Worm (Caenorhabditis elegans) whole organism, L1 larva: ENCODE measurements around the gene ugt-22.

ENCODE experiments used
- F16B12.6 ChIP-seq: fragments of 150-350 bp; optimal IDR thresholded peaks from 2 replicates; lab custom pipeline; 2014; ENCODE audit warnings: missing biosample characterization, missing genetic modification characterization
- Y116A8C.19 ChIP-seq: sonication (generic microtip); optimal IDR thresholded peaks from 2 replicates; lab custom pipeline; 2016; ENCODE audit warnings: missing compliant biosample characterization, missing genetic modification characterization, borderline replicate concordance
- alr-1 ChIP-seq: fragments of 200-800 bp; sonication (Bioruptor generic); optimal IDR thresholded peaks from 2 replicates; lab custom pipeline; 2018; ENCODE audit warnings: borderline replicate concordance, mild to moderate bottlenecking, missing genetic modification characterization, missing compliant biosample characterization
- blmp-1 ChIP-seq: fragments of 150-350 bp; optimal IDR thresholded peaks from 2 replicates; lab custom pipeline; 2014; ENCODE audit warnings: missing biosample characterization, missing genetic modification characterization
- ceh-82 ChIP-seq, 3 experiments: fragments of 150-350 bp in 1 of 3; sonication (generic microtip) in 2 of 3; optimal IDR thresholded peaks; 2 replicates each; lab custom pipeline; 2014 to 2017; ENCODE audit warnings: missing biosample characterization in 3 of 3, missing genetic modification characterization in 3 of 3
- ceh-88 ChIP-seq: fragments of 200-800 bp; sonication (Bioruptor generic); IDR thresholded peaks from 2 replicates; pipeline ENCODE4 v1.3.6; 2022; ENCODE audit warnings: missing genetic modification characterization, missing compliant biosample characterization
- ces-1 ChIP-seq: fragments of 150-350 bp; optimal IDR thresholded peaks from 2 replicates; lab custom pipeline; 2014; ENCODE audit warnings: missing biosample characterization, missing genetic modification reagents, missing genetic modification characterization
- efl-1 ChIP-seq, 4 experiments: fragments of 150-350 bp; optimal IDR thresholded peaks in 3 of 4; peaks in 1 of 4; 1 replicate in 1 of 4; 2 replicates in 3 of 4; lab custom pipeline; 2014; ENCODE audit warnings: missing biosample characterization in 2 of 4, missing genetic modification characterization in 2 of 4, missing genetic modification reagents in 2 of 4
- efl-3 ChIP-seq: fragments of 200-800 bp; sonication (Bioruptor generic); optimal IDR thresholded peaks from 2 replicates; lab custom pipeline; 2018; ENCODE audit warnings: mild to moderate bottlenecking, missing genetic modification characterization, missing compliant biosample characterization
- egl-13 ChIP-seq: sonication (generic microtip); optimal IDR thresholded peaks from 2 replicates; lab custom pipeline; 2016; ENCODE audit warnings: missing genotype, missing genetic modification reagents, missing genetic modification characterization, missing compliant biosample characterization
- egl-27 ChIP-seq, 2 experiments: fragments of 150-350 bp in 1 of 2; sonication (generic microtip); optimal IDR thresholded peaks; 3 replicates each; lab custom pipeline; 2017 to 2018; ENCODE audit warnings: missing biosample characterization in 2 of 2, missing genetic modification characterization in 2 of 2, missing genetic modification reagents in 2 of 2
- elt-2 ChIP-seq: sonication (generic microtip); optimal IDR thresholded peaks from 2 replicates; lab custom pipeline; 2016; ENCODE audit warnings: missing genetic modification characterization, mild to moderate bottlenecking, inconsistent platforms, missing compliant biosample characterization, missing genetic modification reagents
- fkh-4 ChIP-seq: sonication (generic microtip); optimal IDR thresholded peaks from 2 replicates; lab custom pipeline; 2016; ENCODE audit warnings: missing compliant biosample characterization, missing genetic modification characterization, borderline replicate concordance
- grh-1 ChIP-seq: fragments of 200-800 bp; sonication (Bioruptor generic); IDR thresholded peaks from 2 replicates; pipeline ENCODE4 v1.3.6; 2022; ENCODE audit warnings: missing genetic modification reagents, missing genetic modification characterization, missing compliant biosample characterization
- irx-1 ChIP-seq: sonication (generic microtip); optimal IDR thresholded peaks from 2 replicates; lab custom pipeline; 2016; ENCODE audit warnings: missing genetic modification characterization, missing compliant biosample characterization
- jun-1 ChIP-seq: fragments of 150-350 bp; optimal IDR thresholded peaks from 2 replicates; lab custom pipeline; 2014; ENCODE audit warnings: missing biosample characterization, missing genetic modification reagents, missing genetic modification characterization
- lin-35 ChIP-seq, 2 experiments: fragments of 150-350 bp; optimal IDR thresholded peaks; 2 replicates each; lab custom pipeline; 2014; ENCODE audit warnings: missing biosample characterization in 2 of 2, missing genetic modification characterization in 2 of 2, missing genetic modification reagents in 2 of 2
- lir-3 ChIP-seq: sonication (generic microtip); optimal IDR thresholded peaks from 2 replicates; lab custom pipeline; 2016; ENCODE audit warnings: mild to moderate bottlenecking, missing genetic modification characterization, moderate library complexity, missing compliant biosample characterization; ENCODE audit not compliant: poor library complexity
- lsy-2 ChIP-seq, 2 experiments: fragments of 150-350 bp; optimal IDR thresholded peaks; 2 replicates each; lab custom pipeline; 2014; ENCODE audit warnings: missing biosample characterization in 2 of 2, missing genetic modification characterization in 2 of 2
- nhr-19 ChIP-seq: fragments of 200-800 bp; sonication (Bioruptor generic); conservative IDR thresholded peaks from 2 replicates; pipeline ENCODE4 v1.3.6; 2022; ENCODE audit warnings: missing genetic modification characterization, missing compliant biosample characterization
- nhr-20 ChIP-seq: sonication (generic microtip); optimal IDR thresholded peaks from 2 replicates; lab custom pipeline; 2016; ENCODE audit warnings: mild to moderate bottlenecking, missing genetic modification characterization, missing compliant biosample characterization
- nhr-47 ChIP-seq: sonication (generic microtip); optimal IDR thresholded peaks from 2 replicates; lab custom pipeline; 2016; ENCODE audit warnings: mild to moderate bottlenecking, missing genetic modification characterization, moderate library complexity, missing compliant biosample characterization
- nhr-76 ChIP-seq: sonication (generic microtip); optimal IDR thresholded peaks from 2 replicates; lab custom pipeline; 2017; ENCODE audit warnings: missing biosample characterization, missing genetic modification characterization
- nhr-77 ChIP-seq: fragments of 150-350 bp; optimal IDR thresholded peaks from 2 replicates; lab custom pipeline; 2014; ENCODE audit warnings: missing biosample characterization, missing genetic modification characterization
- nhr-84 ChIP-seq: sonication (generic microtip); optimal IDR thresholded peaks from 2 replicates; lab custom pipeline; 2017; ENCODE audit warnings: missing biosample characterization, missing genetic modification characterization
- nhr-85 ChIP-seq: sonication (generic microtip); peaks from one replicate; lab custom pipeline; 2016; ENCODE audit warnings: missing genetic modification characterization, inconsistent platforms, missing compliant biosample characterization
- nhr-90 ChIP-seq: sonication (generic microtip); optimal IDR thresholded peaks from 2 replicates; lab custom pipeline; 2016; ENCODE audit warnings: mild to moderate bottlenecking, missing genetic modification characterization, missing compliant biosample characterization; ENCODE audit not compliant: poor library complexity
- pax-3 ChIP-seq: fragments of 200-800 bp; sonication (Bioruptor generic); optimal IDR thresholded peaks from 2 replicates; lab custom pipeline; 2018; ENCODE audit warnings: mild to moderate bottlenecking, missing genetic modification characterization, moderate library complexity, missing compliant biosample characterization
- rnt-1 ChIP-seq: sonication (generic microtip); optimal IDR thresholded peaks from 2 replicates; lab custom pipeline; 2016; ENCODE audit warnings: mild to moderate bottlenecking, missing genetic modification characterization, moderate library complexity, missing compliant biosample characterization
- snpc-4 ChIP-seq: fragments of 150-350 bp; optimal IDR thresholded peaks from 2 replicates; lab custom pipeline; 2014; ENCODE audit warnings: missing biosample characterization, missing genetic modification characterization
- sptf-1 ChIP-seq: fragments of 150-350 bp; optimal IDR thresholded peaks from 2 replicates; lab custom pipeline; 2014; ENCODE audit warnings: missing biosample characterization, missing genetic modification characterization
- sup-37 ChIP-seq: fragments of 200-800 bp; sonication (Bioruptor generic); optimal IDR thresholded peaks from 2 replicates; lab custom pipeline; 2018; ENCODE audit warnings: mild to moderate bottlenecking, missing genetic modification characterization, missing compliant biosample characterization
- swsn-7 ChIP-seq: sonication (generic microtip); optimal IDR thresholded peaks from 2 replicates; lab custom pipeline; 2016; ENCODE audit warnings: missing genetic modification characterization, missing compliant biosample characterization
- tbx-2 ChIP-seq: sonication (generic microtip); optimal IDR thresholded peaks from 2 replicates; lab custom pipeline; 2016; ENCODE audit warnings: missing genetic modification characterization, missing compliant biosample characterization
- tlp-1 ChIP-seq: fragments of 150-350 bp; optimal IDR thresholded peaks from 2 replicates; lab custom pipeline; 2014; ENCODE audit warnings: missing biosample characterization, missing genetic modification characterization
- unc-130 ChIP-seq: fragments of 150-350 bp; optimal IDR thresholded peaks from 2 replicates; lab custom pipeline; 2017; ENCODE audit warnings: missing biosample characterization, missing genetic modification characterization, inconsistent platforms
- xbp-1 ChIP-seq: sonication (generic microtip); optimal IDR thresholded peaks from 2 replicates; lab custom pipeline; 2016; ENCODE audit warnings: missing genetic modification characterization, missing compliant biosample characterization
- zip-4 ChIP-seq: fragments of 200-800 bp; sonication (Bioruptor generic); optimal IDR thresholded peaks from 2 replicates; lab custom pipeline; 2018; ENCODE audit warnings: mild to moderate bottlenecking, missing genetic modification characterization, moderate library complexity, missing compliant biosample characterization
- ztf-11 ChIP-seq, 2 experiments: sonication (generic microtip); optimal IDR thresholded peaks; 2 replicates each; lab custom pipeline; 2016 to 2017; ENCODE audit warnings: missing genetic modification characterization in 2 of 2, missing biosample characterization in 1 of 2, missing compliant biosample characterization in 1 of 2

Gene ugt-22

DNA sequence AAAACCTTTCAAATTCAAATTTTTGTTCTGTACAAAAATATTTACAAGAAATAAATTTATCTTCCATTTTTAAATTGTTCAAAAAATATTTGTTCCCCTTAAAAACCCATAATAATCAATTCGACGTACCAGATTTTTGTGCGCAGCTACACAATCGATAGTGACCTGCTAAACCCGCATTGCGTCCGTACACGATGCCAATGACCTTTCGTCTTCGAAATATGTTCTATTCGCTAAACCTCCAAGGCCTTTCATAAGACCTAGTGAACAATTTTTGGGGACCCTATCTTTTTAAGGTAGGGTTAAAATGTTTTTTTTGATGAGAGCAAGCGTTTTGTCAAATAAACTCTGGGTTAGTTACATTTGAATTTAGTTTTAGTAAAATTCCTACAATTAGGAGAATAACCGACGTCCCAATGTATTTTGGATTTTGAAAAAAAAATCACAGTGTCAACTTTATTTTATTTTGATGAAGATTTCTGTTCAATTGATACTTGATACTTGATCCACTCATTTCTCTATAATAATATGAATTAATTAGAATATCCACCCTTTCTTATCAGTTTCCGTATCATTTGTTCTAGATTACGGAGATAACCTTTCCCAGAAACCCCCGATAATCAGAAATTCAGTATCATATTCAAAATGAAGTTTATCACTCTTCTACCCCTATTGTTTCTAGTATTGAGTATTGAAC is 36.9 kb upstream of the ugt-22 start, which contains the start of gene Y45F10B.59:
Gene Y45F10B.59, plus strand, starts transcription at position 647 of the 697 bp plus-strand sequence.
- TF ChIP-seq nhr-19 (GFP tag; lab: Robert Waterston, UW) (0 out of 2 replicates have a peak, but pooled peaks have one; percentile 16), lsy-2 (tag; optimal IDR thresholded peaks at IDR 0.05; lab: Kevin White, UChicago) (no peak), F16B12.6 (tag; lab: Kevin White, UChicago) (no peak), nhr-90 (tag; lab: Kevin White, UChicago) (peak; percentile 43), jun-1 (tag; lab: Kevin White, UChicago) (no peak), nhr-76 (tag; lab: Kevin White, UChicago) (no peak), grh-1 (no peak), xbp-1 (tag; lab: Kevin White, UChicago) (no peak), blmp-1 (tag; lab: Kevin White, UChicago) (no peak), egl-27 (tag; optimal IDR thresholded peaks at IDR 0.05; lab: Kevin White, UChicago) (no peak), unc-130 (no peak), fkh-4 (tag; lab: Kevin White, UChicago) (no peak), nhr-85 (tag; lab: Kevin White, UChicago) (peak; percentile 69), ceh-88 (GFP tag; lab: Robert Waterston, UW) (no peak), ceh-82 (tag; optimal IDR thresholded peaks at IDR 0.05; lab: Kevin White, UChicago) (no peak), lir-3 (no peak), tbx-2 (tag; lab: Kevin White, UChicago) (no peak), snpc-4 (tag; lab: Kevin White, UChicago) (peak; percentile 86), rnt-1 (tag; lab: Kevin White, UChicago) (no peak), nhr-77 (tag; lab: Kevin White, UChicago) (no peak), efl-3 (no peak), irx-1 (no peak), zip-4 (no peak), efl-1 (optimal IDR thresholded peaks at IDR 0.05; lab: Kevin White, UChicago) (no peak), efl-1 (GFP tag; optimal IDR thresholded peaks at IDR 0.05 in 1 of 2; lab: Kevin White, UChicago) (peak in 1 of 2 experiments; percentile 66), egl-13 (tag; lab: Kevin White, UChicago) (no peak), swsn-7 (tag; lab: Kevin White, UChicago) (no peak), nhr-20 (tag; lab: Kevin White, UChicago) (no peak), ces-1 (GFP tag; lab: Kevin White, UChicago) (no peak), Y116A8C.19 (tag; lab: Kevin White, UChicago) (no peak)

DNA sequence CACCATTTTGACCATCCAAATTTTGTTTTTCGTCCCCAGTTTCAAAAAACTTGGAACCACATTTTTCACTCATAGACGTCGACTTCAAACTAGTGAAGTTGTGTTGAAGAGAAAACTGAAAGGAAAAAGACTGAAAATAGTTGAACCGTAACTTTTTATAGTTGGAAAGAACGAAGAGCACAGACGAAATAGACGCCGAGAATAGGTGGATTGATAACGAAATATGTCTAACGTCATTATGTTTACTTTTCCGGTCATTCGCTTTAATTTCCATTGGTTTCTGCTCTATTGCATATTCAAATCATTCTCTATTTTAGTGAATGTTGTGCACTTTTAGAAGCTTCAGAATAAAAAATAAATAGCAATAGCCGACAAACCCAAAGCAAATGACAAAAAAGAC is 29.3 kb upstream of the ugt-22 start, which contains the start of gene C08F11.13:
Gene C08F11.13, minus strand, starts transcription at position 138 of the 400 bp plus-strand sequence.
- TF ChIP-seq alr-1 (tag; lab: Kevin White, UChicago) = no peak
- no peak for TF ChIP-seq pax-3 (tag; lab: Kevin White, UChicago)
- TF ChIP-seq nhr-85 (tag; lab: Kevin White, UChicago) = peak; percentile 14
- TF ChIP-seq sup-37 (GFP tag; lab: Kevin White, UChicago) = no peak
- TF ChIP-seq nhr-84 (tag; lab: Kevin White, UChicago) = no peak
- peak; percentile 36 for TF ChIP-seq elt-2
- peak in 1 of 2 experiments; percentile 20 for TF ChIP-seq lin-35 (GFP tag; optimal IDR thresholded peaks at IDR 0.05; lab: Kevin White, UChicago)

ce11 chrIV:13619203-13619602 is 19.9 kb upstream of the ugt-22 start, which contains the start of gene C08F11.3:
Gene C08F11.3 (plus strand): TSS chrIV:13619503.
- TF ChIP-seq pax-3 (tag; lab: Kevin White, UChicago) (no peak), ztf-11 (tag; optimal IDR thresholded peaks at IDR 0.05; lab: Kevin White, UChicago) (no peak), nhr-47 (tag; lab: Kevin White, UChicago) (no peak), alr-1 (tag; lab: Kevin White, UChicago) (no peak), nhr-84 (tag; lab: Kevin White, UChicago) (no peak), rnt-1 (tag; lab: Kevin White, UChicago) (no peak), sptf-1 (tag; lab: Kevin White, UChicago) (no peak), tlp-1 (tag; lab: Kevin White, UChicago) (no peak)
- TF ChIP-seq, all 84 proteins: peak for 0
